Worm (Caenorhabditis elegans): ENCODE measurements around the gene T05C12.8.

DNA sequence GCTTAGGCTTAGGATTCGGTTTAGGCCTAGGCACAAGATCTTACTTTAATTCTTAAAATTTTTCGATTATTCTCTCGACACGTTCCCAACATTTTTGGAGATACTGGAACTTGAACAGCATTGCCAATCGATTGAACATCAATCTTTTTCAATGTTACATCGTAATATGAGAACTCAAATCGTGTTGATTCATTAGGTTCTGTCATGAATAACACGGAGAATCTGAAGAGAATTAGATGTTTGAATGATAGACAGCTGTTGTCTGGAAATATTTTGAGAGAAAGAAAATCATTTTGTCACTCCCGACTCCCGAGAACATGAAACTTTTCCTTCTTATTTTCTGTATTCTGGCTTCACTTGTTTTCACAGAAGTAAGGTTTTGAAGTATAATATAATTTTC lies 21.1 kb downstream of the T05C12.8 start, which contains the start of gene T05C12.15:
- TF ChIP-seq nhr-25 (tag; optimal IDR thresholded peaks at IDR 0.05), result no peak
- no peak for TF ChIP-seq eor-1 (tag; optimal IDR thresholded peaks at IDR 0.05)
- no peak for TF ChIP-seq nhr-12 (tag; optimal IDR thresholded peaks at IDR 0.05)
- no peak for TF ChIP-seq zag-1 (tag; optimal IDR thresholded peaks at IDR 0.05)
- TF ChIP-seq skn-1 (tag; optimal IDR thresholded peaks at IDR 0.05), result no peak

All from whole organism, L3 larva.